Fruit fly (Drosophila melanogaster) whole organism, embryonic: ENCODE data around the gene CG42758.

Experiments used
- Adf1 ChIP-seq: fragments of 200-800 bp; sonication (Bioruptor generic); IDR thresholded peaks from 2 replicates; pipeline ENCODE4 v1.3.6; 2022; ENCODE audit warnings: missing biosample characterization, missing genetic modification characterization
- Atf3 ChIP-seq: fragments of 200-800 bp; sonication (Bioruptor generic); optimal IDR thresholded peaks from 3 replicates; lab custom pipeline; 2016; ENCODE audit warnings: missing biosample characterization, missing genetic modification characterization
- BtbVII ChIP-seq: fragments of 200-800 bp; sonication (Bioruptor generic); optimal IDR thresholded peaks from 3 replicates; lab custom pipeline; 2017; ENCODE audit warnings: missing biosample characterization, mild to moderate bottlenecking, missing genetic modification characterization
- CG1024 ChIP-seq: fragments of 200-800 bp; sonication (Bioruptor generic); IDR thresholded peaks from 2 replicates; pipeline ENCODE4 v1.3.6; 2022; ENCODE audit warnings: missing biosample characterization, missing genetic modification characterization
- CG11247 ChIP-seq: fragments of 200-800 bp; sonication (Bioruptor generic); IDR thresholded peaks from 2 replicates; pipeline ENCODE4 v1.3.6; 2022; ENCODE audit warnings: missing biosample characterization, missing genetic modification characterization
- CG1233 ChIP-seq: fragments of 200-800 bp; sonication (Bioruptor generic); optimal IDR thresholded peaks from 4 replicates; lab custom pipeline; 2018; ENCODE audit warnings: missing biosample characterization, mild to moderate bottlenecking, missing genetic modification characterization
- CG12391 ChIP-seq: fragments of 200-800 bp; sonication (Bioruptor generic); optimal IDR thresholded peaks from 3 replicates; lab custom pipeline; 2018; ENCODE audit warnings: missing biosample characterization, mild to moderate bottlenecking, missing genetic modification characterization, moderate library complexity
- CG12659 ChIP-seq: fragments of 200-800 bp; sonication (Bioruptor generic); optimal IDR thresholded peaks from 3 replicates; lab custom pipeline; 2017; ENCODE audit warnings: mild to moderate bottlenecking, missing biosample characterization, missing genetic modification reagents, missing genetic modification characterization
- CG14860 ChIP-seq: fragments of 200-800 bp; sonication (Bioruptor generic); IDR thresholded peaks from 3 replicates; pipeline ENCODE4 v1.3.6; 2022; ENCODE audit warnings: missing biosample characterization, missing genetic modification characterization; ENCODE audit not compliant: partially characterized antibody
- CG17912 ChIP-seq: fragments of 200-800 bp; sonication (Bioruptor generic); optimal IDR thresholded peaks from 2 replicates; lab custom pipeline; 2018; ENCODE audit warnings: missing biosample characterization, mild to moderate bottlenecking, missing genetic modification characterization
- CG1832 ChIP-seq: fragments of 200-800 bp; sonication (Bioruptor generic); optimal IDR thresholded peaks from 2 replicates; lab custom pipeline; 2017; ENCODE audit warnings: missing biosample characterization, mild to moderate bottlenecking, missing genetic modification characterization, inconsistent platforms
- CG2889 ChIP-seq: fragments of 200-800 bp; sonication (Bioruptor generic); IDR thresholded peaks from 3 replicates; pipeline ENCODE4 v1.3.6; 2022; ENCODE audit warnings: missing biosample characterization, missing genetic modification characterization
- CG31441 ChIP-seq: fragments of 200-800 bp; sonication (Bioruptor generic); IDR thresholded peaks from 2 replicates; pipeline ENCODE4 v1.3.6; 2022; ENCODE audit warnings: missing biosample characterization, missing genetic modification characterization
- CG6683 ChIP-seq: fragments of 200-800 bp; sonication (Bioruptor generic); optimal IDR thresholded peaks from 2 replicates; lab custom pipeline; 2017; ENCODE audit warnings: missing biosample characterization, mild to moderate bottlenecking, missing genetic modification characterization, missing genetic modification reagents
- CG9817 ChIP-seq: fragments of 200-800 bp; sonication (Bioruptor generic); optimal IDR thresholded peaks from 2 replicates; lab custom pipeline; 2018; ENCODE audit warnings: missing biosample characterization, mild to moderate bottlenecking, missing genetic modification characterization, moderate library complexity
- CG9876 ChIP-seq: fragments of 200-800 bp; sonication (Bioruptor generic); optimal IDR thresholded peaks from 2 replicates; lab custom pipeline; 2016; ENCODE audit warnings: missing biosample characterization, missing genetic modification characterization
- Ets65A ChIP-seq: fragments of 200-800 bp; sonication (Bioruptor generic); peaks from one replicate; lab custom pipeline; 2016; ENCODE audit warnings: missing biosample characterization, missing genetic modification characterization
- MBD-R2 ChIP-seq: fragments of 200-800 bp; sonication (Bioruptor generic); IDR thresholded peaks from 2 replicates; pipeline ENCODE4 v1.3.6; 2022; ENCODE audit warnings: missing biosample characterization, missing genetic modification characterization
- Mad ChIP-seq: fragments of 200-800 bp; sonication (Bioruptor generic); optimal IDR thresholded peaks from 2 replicates; lab custom pipeline; 2016; ENCODE audit warnings: missing biosample characterization, missing genetic modification characterization
- NC2β ChIP-seq: fragments of 200-800 bp; sonication (Bioruptor generic); optimal IDR thresholded peaks from 2 replicates; lab custom pipeline; 2016; ENCODE audit warnings: missing biosample characterization, missing genetic modification characterization
- Opbp ChIP-seq: fragments of 200-800 bp; sonication (Bioruptor generic); IDR thresholded peaks from 3 replicates; pipeline ENCODE4 v1.3.6; 2022; ENCODE audit warnings: missing biosample characterization, missing genetic modification characterization; ENCODE audit not compliant: partially characterized antibody
- Rfx ChIP-seq: fragments of 200-800 bp; sonication (Bioruptor generic); IDR thresholded peaks from 2 replicates; pipeline ENCODE4 v1.3.6; 2022; ENCODE audit warnings: missing biosample characterization, missing genetic modification characterization
- Scr ChIP-seq: fragments of 200-800 bp; sonication (Bioruptor generic); IDR thresholded peaks from 2 replicates; pipeline ENCODE4 v1.3.6; 2022; ENCODE audit warnings: missing biosample characterization, missing genetic modification characterization; ENCODE audit not compliant: partially characterized antibody
- Six4 ChIP-seq: fragments of 200-800 bp; sonication (Bioruptor generic); optimal IDR thresholded peaks from 2 replicates; lab custom pipeline; 2016; ENCODE audit warnings: missing biosample characterization, missing genetic modification characterization
- Stat92E ChIP-seq, 3 experiments: fragments of >200 bp in 2 of 3; fragments of 200-800 bp in 1 of 3; sonication (Bioruptor generic) in 1 of 3; optimal IDR thresholded peaks; 2 replicates each; lab custom pipeline; 2017 to 2019; ENCODE audit warnings: missing biosample characterization in 3 of 3, missing genetic modification characterization in 3 of 3, mild to moderate bottlenecking in 1 of 3, moderate library complexity in 1 of 3
- Xrp1 ChIP-seq: fragments of 200-800 bp; sonication (Bioruptor generic); IDR thresholded peaks from 2 replicates; pipeline ENCODE4 v1.3.6; 2022; ENCODE audit warnings: missing biosample characterization, missing genetic modification characterization
- amos ChIP-seq: fragments of 200-800 bp; sonication (Bioruptor generic); IDR thresholded peaks from 2 replicates; pipeline ENCODE4 v1.3.6; 2022; ENCODE audit warnings: missing biosample characterization, missing genetic modification characterization; ENCODE audit not compliant: partially characterized antibody
- ash1 ChIP-seq: fragments of 200-800 bp; sonication (Bioruptor generic); optimal IDR thresholded peaks from 2 replicates; lab custom pipeline; 2018; ENCODE audit warnings: missing biosample characterization, mild to moderate bottlenecking, missing genetic modification characterization
- bab2 ChIP-seq: fragments of 200-800 bp; sonication (Bioruptor generic); optimal IDR thresholded peaks from 2 replicates; lab custom pipeline; 2016; ENCODE audit warnings: missing biosample characterization, missing genetic modification characterization
- bigmax ChIP-seq: fragments of 200-800 bp; sonication (Bioruptor generic); optimal IDR thresholded peaks from 2 replicates; lab custom pipeline; 2018; ENCODE audit warnings: missing biosample characterization, mild to moderate bottlenecking, missing genetic modification characterization
- dmrt99B ChIP-seq: fragments of 200-800 bp; sonication (Bioruptor generic); optimal IDR thresholded peaks from 2 replicates; lab custom pipeline; 2018; ENCODE audit warnings: missing biosample characterization, mild to moderate bottlenecking, missing genetic modification characterization, moderate library complexity
- eve ChIP-seq, 2 experiments: fragments of >200 bp; optimal IDR thresholded peaks; 2 replicates each; lab custom pipeline; 2017; ENCODE audit warnings: missing biosample characterization in 2 of 2, missing genetic modification characterization in 2 of 2
- ftz-f1 ChIP-seq: fragments of 200-800 bp; sonication (Bioruptor generic); optimal IDR thresholded peaks from 2 replicates; lab custom pipeline; 2016; ENCODE audit warnings: missing biosample characterization, missing genetic modification characterization
- jing ChIP-seq: fragments of 200-800 bp; sonication (Bioruptor generic); optimal IDR thresholded peaks from 2 replicates; lab custom pipeline; 2018; ENCODE audit warnings: missing biosample characterization, mild to moderate bottlenecking, missing genetic modification characterization
- kni ChIP-seq: fragments of 200-800 bp; sonication (Bioruptor generic); optimal IDR thresholded peaks from 3 replicates; lab custom pipeline; 2017; ENCODE audit warnings: mild to moderate bottlenecking, missing biosample characterization, missing genetic modification reagents, missing genetic modification characterization
- lov ChIP-seq, 2 experiments: fragments of 200-800 bp in 1 of 2; fragments of >200 bp in 1 of 2; sonication (Bioruptor generic) in 1 of 2; IDR thresholded peaks in 1 of 2; optimal IDR thresholded peaks in 1 of 2; 2 replicates in 1 of 2; 3 replicates in 1 of 2; pipeline versions ENCODE4 v1.3.6 to Lab custom; 2017 to 2022; ENCODE audit warnings: missing biosample characterization in 1 of 2, missing genetic modification characterization in 1 of 2
- nau ChIP-seq: fragments of 200-800 bp; sonication (Bioruptor generic); optimal IDR thresholded peaks from 3 replicates; lab custom pipeline; 2017; ENCODE audit warnings: missing biosample characterization, mild to moderate bottlenecking, missing genetic modification characterization, missing genetic modification reagents
- odd ChIP-seq: fragments of 200-800 bp; sonication (Bioruptor generic); optimal IDR thresholded peaks from 2 replicates; lab custom pipeline; 2017; ENCODE audit warnings: missing biosample characterization, mild to moderate bottlenecking, missing genetic modification characterization
- onecut ChIP-seq: fragments of 200-800 bp; sonication (Bioruptor generic); IDR thresholded peaks from 2 replicates; pipeline ENCODE4 v1.3.6; 2022; ENCODE audit warnings: missing biosample characterization, missing genetic modification characterization
- peb ChIP-seq: fragments of 200-800 bp; sonication (Bioruptor generic); IDR thresholded peaks from 2 replicates; pipeline ENCODE4 v1.3.6; 2022; ENCODE audit warnings: missing biosample characterization, missing genetic modification characterization
- pho ChIP-seq: fragments of 200-800 bp; sonication (Bioruptor generic); optimal IDR thresholded peaks from 2 replicates; lab custom pipeline; 2016; ENCODE audit warnings: missing biosample characterization, missing genetic modification characterization
- phol ChIP-seq: fragments of 200-800 bp; sonication (Bioruptor generic); optimal IDR thresholded peaks from 3 replicates; lab custom pipeline; 2018; ENCODE audit warnings: missing biosample characterization, mild to moderate bottlenecking, missing genetic modification characterization, moderate library complexity
- pzg ChIP-seq: fragments of 200-800 bp; sonication (Bioruptor generic); optimal IDR thresholded peaks from 3 replicates; lab custom pipeline; 2018; ENCODE audit warnings: missing biosample characterization, mild to moderate bottlenecking, missing genetic modification characterization, moderate library complexity
- ranshi ChIP-seq: fragments of 200-800 bp; sonication (Bioruptor generic); IDR thresholded peaks from 2 replicates; pipeline ENCODE4 v1.3.6; 2022; ENCODE audit warnings: missing biosample characterization, missing genetic modification characterization
- scrt ChIP-seq: fragments of 200-800 bp; sonication (Bioruptor generic); optimal IDR thresholded peaks from 2 replicates; lab custom pipeline; 2018; ENCODE audit warnings: missing biosample characterization, mild to moderate bottlenecking, missing genetic modification characterization, moderate library complexity
- seq ChIP-seq: fragments of 200-800 bp; sonication (Bioruptor generic); IDR thresholded peaks from 2 replicates; pipeline ENCODE4 v1.3.6; 2022; ENCODE audit warnings: missing biosample characterization, missing genetic modification characterization
- sob ChIP-seq: fragments of 200-800 bp; sonication (Bioruptor generic); IDR thresholded peaks from 2 replicates; pipeline ENCODE4 v1.3.6; 2022; ENCODE audit warnings: missing biosample characterization, missing genetic modification characterization
- stc ChIP-seq: fragments of 200-800 bp; sonication (Bioruptor generic); IDR thresholded peaks from 2 replicates; pipeline ENCODE4 v1.3.6; 2022; ENCODE audit warnings: missing biosample characterization, missing genetic modification characterization
- wek ChIP-seq: fragments of 200-800 bp; sonication (Bioruptor generic); optimal IDR thresholded peaks from 3 replicates; lab custom pipeline; 2018; ENCODE audit warnings: missing biosample characterization, mild to moderate bottlenecking, missing genetic modification characterization, moderate library complexity

Gene CG42758

DNA sequence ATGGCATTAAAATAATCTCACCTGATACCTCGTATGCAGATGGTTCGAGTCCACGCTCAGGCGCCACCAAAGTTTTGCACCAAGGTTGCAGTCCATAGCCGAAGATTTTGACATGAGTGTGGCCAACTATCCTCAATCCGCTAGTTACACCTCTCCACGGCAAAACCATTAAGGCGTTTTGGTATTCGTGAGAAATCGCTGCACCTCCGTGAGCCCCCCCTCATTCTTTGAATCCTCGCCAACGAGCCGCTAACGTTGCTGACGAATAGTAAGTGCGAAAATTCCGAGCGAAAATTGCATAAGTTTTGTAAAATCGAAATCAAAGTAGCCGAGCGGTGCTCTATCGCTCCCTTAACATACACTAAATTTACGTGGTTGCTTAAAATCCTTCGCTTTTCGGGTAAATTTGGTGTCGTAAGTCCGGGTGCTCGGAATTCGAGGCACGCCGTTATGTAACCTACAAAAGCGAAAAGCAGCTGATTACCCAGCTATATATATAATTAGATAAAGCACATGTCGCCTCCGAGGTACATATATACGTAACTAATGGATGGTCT, 29.7 kb upstream of the CG42758 start, which contains the start of gene Mpcp2 (continued):
- peak; percentile 99 for TF ChIP-seq pzg
- no peak; the same call in 1 of the 2 replicates for TF ChIP-seq Adf1 (GFP tag; lab: Robert Waterston, UW)
- TF ChIP-seq MBD-R2 (GFP tag; lab: Robert Waterston, UW): peak; percentile 32; the same call in 1 of the 2 replicates
- peak; percentile 65 for TF ChIP-seq ftz-f1
- TF ChIP-seq wek (GFP tag; lab: Kevin White, UChicago): peak; percentile 59
- TF ChIP-seq Ets65A (GFP tag; lab: Kevin White, UChicago): peak; percentile 17
- TF ChIP-seq amos: peak; percentile 73
- TF ChIP-seq eve (GFP tag; optimal IDR thresholded peaks at IDR 0.05; lab: Kevin White, UChicago): no peak
- peak; percentile 74 for TF ChIP-seq Opbp
- 0 out of 2 replicates have a peak, but pooled peaks have one; percentile 25 for TF ChIP-seq Scr (GFP tag; lab: Robert Waterston, UW)
- TF ChIP-seq pho: peak; percentile 30
- TF ChIP-seq lov (optimal IDR thresholded peaks at IDR 0.05; lab: Kevin White, UChicago): no peak
- TF ChIP-seq lov (GFP tag; IDR thresholded peaks at IDR 0.05; lab: Robert Waterston, UW): peak; percentile 74; the same call in 2 of the 3 replicates
- peak; percentile 60 for TF ChIP-seq CG12391 (tag; lab: Kevin White, UChicago)
- no peak for TF ChIP-seq CG11247 (GFP tag; lab: Robert Waterston, UW)
- TF ChIP-seq odd: peak; percentile 40
- TF ChIP-seq sob: 0 out of 2 replicates have a peak, but pooled peaks have one; percentile 19
- TF ChIP-seq bab2: peak; percentile 8
- TF ChIP-seq CG9876 (GFP tag; lab: Kevin White, UChicago): peak; percentile 24
- peak; percentile 6 for TF ChIP-seq ash1 (GFP tag; lab: Kevin White, UChicago)
- TF ChIP-seq scrt (GFP tag; lab: Kevin White, UChicago): peak; percentile 27
- no peak for TF ChIP-seq CG6683
- no peak for TF ChIP-seq CG2889 (GFP tag; lab: Robert Waterston, UW)
- no peak for TF ChIP-seq CG1832 (GFP tag; lab: Kevin White, UChicago)
- no peak for TF ChIP-seq Atf3
- TF ChIP-seq CG9817: no peak
- TF ChIP-seq BtbVII (GFP tag; lab: Kevin White, UChicago): peak; percentile 63
- peak; percentile 13; the same call in 1 of the 2 replicates for TF ChIP-seq stc (GFP tag; lab: Robert Waterston, UW)
- TF ChIP-seq onecut (GFP tag; lab: Robert Waterston, UW): 0 out of 2 replicates have a peak, but pooled peaks have one; percentile 4
- peak; percentile 62 for TF ChIP-seq Mad (GFP tag; lab: Kevin White, UChicago)
- TF ChIP-seq CG12659 (GFP tag; lab: Kevin White, UChicago): peak; percentile 85
- no peak for TF ChIP-seq Six4 (GFP tag; lab: Kevin White, UChicago)
- TF ChIP-seq kni (GFP tag; lab: Kevin White, UChicago): peak; percentile 36
- no peak for TF ChIP-seq CG14860 (GFP tag; lab: Robert Waterston, UW)
- peak; percentile 50 for TF ChIP-seq nau (GFP tag; lab: Kevin White, UChicago)
- no peak for TF ChIP-seq CG1024 (GFP tag; lab: Robert Waterston, UW)
- TF ChIP-seq Xrp1 (GFP tag; lab: Robert Waterston, UW): peak; percentile 38; the same call in 1 of the 2 replicates
- no peak for TF ChIP-seq seq (GFP tag; lab: Robert Waterston, UW)
- peak; percentile 61 for TF ChIP-seq Rfx
- peak; percentile 77 for TF ChIP-seq bigmax (GFP tag; lab: Kevin White, UChicago)
- peak; percentile 15 for TF ChIP-seq NC2β
- peak; percentile 47 for TF ChIP-seq CG1233 (GFP tag; lab: Kevin White, UChicago)
- TF ChIP-seq ranshi (GFP tag; lab: Robert Waterston, UW): peak; percentile 22; the same call in 1 of the 2 replicates
- no peak for TF ChIP-seq dmrt99B (tag; lab: Kevin White, UChicago)
- TF ChIP-seq peb: no peak
- TF ChIP-seq jing (GFP tag; lab: Kevin White, UChicago): no peak
- peak; percentile 60 for TF ChIP-seq phol (tag; lab: Kevin White, UChicago)
- TF ChIP-seq Stat92E (GFP tag; optimal IDR thresholded peaks at IDR 0.05; lab: Kevin White, UChicago): peak in 1 of 3 experiments; percentile 78
- TF ChIP-seq CG17912 (GFP tag; lab: Kevin White, UChicago): peak; percentile 69
- peak; percentile 24; the same call in 1 of the 2 replicates for TF ChIP-seq CG31441 (GFP tag; lab: Robert Waterston, UW)
